Worm (Caenorhabditis elegans) whole organism, late embryonic: Measurements from ENCODE around the gene lat-2.

Experiments used
- F13H6.1 ChIP-seq: sonication (generic microtip); optimal IDR thresholded peaks from 2 replicates; lab custom pipeline; 2016; ENCODE audit warnings: missing genetic modification characterization, missing compliant biosample characterization
- K09A11.1 ChIP-seq: sonication (generic microtip); optimal IDR thresholded peaks from 2 replicates; lab custom pipeline; 2017; ENCODE audit warnings: antibody characterized with exemption, mild to moderate bottlenecking, missing genetic modification characterization, missing compliant biosample characterization; ENCODE audit not compliant: insufficient read depth
- ahr-1 ChIP-seq: sonication (generic microtip); optimal IDR thresholded peaks from 2 replicates; lab custom pipeline; 2016; ENCODE audit warnings: missing genetic modification characterization, missing compliant biosample characterization
- ama-1 ChIP-seq: fragments of 150-350 bp; optimal IDR thresholded peaks from 2 replicates; lab custom pipeline; 2014
- ceh-18 ChIP-seq: sonication (generic microtip); optimal IDR thresholded peaks from 2 replicates; lab custom pipeline; 2016; ENCODE audit warnings: missing genetic modification characterization, missing compliant biosample characterization
- ceh-22 ChIP-seq: sonication (generic microtip); optimal IDR thresholded peaks from 2 replicates; lab custom pipeline; 2017; ENCODE audit warnings: missing biosample characterization, missing genetic modification characterization
- ceh-31 ChIP-seq: sonication (generic microtip); optimal IDR thresholded peaks from 2 replicates; lab custom pipeline; 2016; ENCODE audit warnings: missing genetic modification characterization, missing compliant biosample characterization
- ceh-48 ChIP-seq: sonication (generic microtip); optimal IDR thresholded peaks from 2 replicates; lab custom pipeline; 2016; ENCODE audit warnings: missing genetic modification characterization, inconsistent platforms, missing compliant biosample characterization
- ceh-6 ChIP-seq: fragments of 200-800 bp; sonication (Bioruptor generic); optimal IDR thresholded peaks from 2 replicates; lab custom pipeline; 2018; ENCODE audit warnings: mild to moderate bottlenecking, missing genetic modification characterization, missing compliant biosample characterization
- ceh-9 ChIP-seq: sonication (generic microtip); optimal IDR thresholded peaks from 2 replicates; lab custom pipeline; 2016; ENCODE audit warnings: mild to moderate bottlenecking, missing genetic modification characterization, inconsistent platforms, missing compliant biosample characterization
- dmd-4 ChIP-seq: sonication (generic microtip); optimal IDR thresholded peaks from 2 replicates; lab custom pipeline; 2016; ENCODE audit warnings: borderline replicate concordance, missing genetic modification characterization, missing compliant biosample characterization
- elt-2 ChIP-seq: sonication (generic microtip); optimal IDR thresholded peaks from 2 replicates; lab custom pipeline; 2016; ENCODE audit warnings: missing genetic modification reagents, missing genetic modification characterization, missing compliant biosample characterization
- elt-4 ChIP-seq: sonication (generic microtip); optimal IDR thresholded peaks from 2 replicates; lab custom pipeline; 2016; ENCODE audit warnings: missing genetic modification characterization, missing compliant biosample characterization
- ets-4 ChIP-seq: sonication (generic microtip); optimal IDR thresholded peaks from 2 replicates; lab custom pipeline; 2016; ENCODE audit warnings: missing genetic modification characterization, missing compliant biosample characterization
- eyg-1 ChIP-seq: sonication (generic microtip); optimal IDR thresholded peaks from 2 replicates; lab custom pipeline; 2016; ENCODE audit warnings: missing genotype, missing genetic modification characterization, missing compliant biosample characterization
- fax-1 ChIP-seq: sonication (generic microtip); optimal IDR thresholded peaks from 2 replicates; lab custom pipeline; 2016; ENCODE audit warnings: missing genotype, missing genetic modification characterization, missing compliant biosample characterization
- fkh-10 ChIP-seq: fragments of 150-350 bp; optimal IDR thresholded peaks from 2 replicates; lab custom pipeline; 2014; ENCODE audit warnings: missing biosample characterization, missing genetic modification reagents, missing genetic modification characterization
- fkh-6 ChIP-seq: sonication (generic microtip); optimal IDR thresholded peaks from 2 replicates; lab custom pipeline; 2016; ENCODE audit warnings: missing genetic modification characterization, missing compliant biosample characterization
- hlh-13 ChIP-seq: fragments of 200-800 bp; sonication (Bioruptor generic); optimal IDR thresholded peaks from 2 replicates; lab custom pipeline; 2018; ENCODE audit warnings: mild to moderate bottlenecking, missing genetic modification characterization, missing compliant biosample characterization
- hlh-15 ChIP-seq: sonication (generic microtip); optimal IDR thresholded peaks from 2 replicates; lab custom pipeline; 2016; ENCODE audit warnings: missing genetic modification characterization, missing compliant biosample characterization
- hlh-30 ChIP-seq: sonication (generic microtip); optimal IDR thresholded peaks from 2 replicates; lab custom pipeline; 2017; ENCODE audit warnings: antibody characterized with exemption, missing genetic modification characterization, missing compliant biosample characterization; ENCODE audit not compliant: insufficient read depth
- hlh-8 ChIP-seq: sonication (generic microtip); optimal IDR thresholded peaks from 2 replicates; lab custom pipeline; 2016; ENCODE audit warnings: missing genotype, missing genetic modification characterization, missing compliant biosample characterization
- madf-2 ChIP-seq: sonication (generic microtip); optimal IDR thresholded peaks from 2 replicates; lab custom pipeline; 2017; ENCODE audit warnings: missing genetic modification characterization, missing compliant biosample characterization
- mec-3 ChIP-seq: sonication (generic microtip); optimal IDR thresholded peaks from 2 replicates; lab custom pipeline; 2016; ENCODE audit warnings: borderline replicate concordance, missing genetic modification characterization, missing compliant biosample characterization
- odd-2 ChIP-seq: sonication (generic microtip); optimal IDR thresholded peaks from 2 replicates; lab custom pipeline; 2017; ENCODE audit warnings: antibody characterized with exemption, mild to moderate bottlenecking, missing genetic modification characterization, missing compliant biosample characterization
- pag-3 ChIP-seq: sonication (generic microtip); optimal IDR thresholded peaks from 2 replicates; lab custom pipeline; 2016; ENCODE audit warnings: missing compliant biosample characterization, missing genetic modification characterization, borderline replicate concordance
- pax-1 ChIP-seq: fragments of 150-350 bp; optimal IDR thresholded peaks from 2 replicates; lab custom pipeline; 2014; ENCODE audit warnings: missing biosample characterization, missing genetic modification characterization
- pha-2 ChIP-seq: sonication (generic microtip); optimal IDR thresholded peaks from 2 replicates; lab custom pipeline; 2017; ENCODE audit warnings: mild to moderate bottlenecking, missing genetic modification characterization, missing compliant biosample characterization
- pha-4 ChIP-seq: fragments of 150-350 bp; optimal IDR thresholded peaks from 2 replicates; lab custom pipeline; 2018; ENCODE audit warnings: missing biosample characterization, missing genetic modification reagents, missing genetic modification characterization
- ref-2 ChIP-seq: sonication (generic microtip); optimal IDR thresholded peaks from 2 replicates; lab custom pipeline; 2016; ENCODE audit warnings: missing genetic modification characterization, missing compliant biosample characterization
- rnt-1 ChIP-seq: sonication (generic microtip); optimal IDR thresholded peaks from 2 replicates; lab custom pipeline; 2016; ENCODE audit warnings: missing genetic modification characterization, missing compliant biosample characterization
- sox-2 ChIP-seq: fragments of 200-800 bp; sonication (Bioruptor generic); IDR thresholded peaks from 2 replicates; pipeline ENCODE4 v1.3.6; 2022; ENCODE audit warnings: missing genetic modification reagents, missing genetic modification characterization, missing compliant biosample characterization
- tbx-2 ChIP-seq: sonication (generic microtip); optimal IDR thresholded peaks from 2 replicates; lab custom pipeline; 2016; ENCODE audit warnings: missing genetic modification characterization, missing compliant biosample characterization
- unc-3 ChIP-seq, 2 experiments: fragments of 200-800 bp in 1 of 2; sonication (Bioruptor generic) in 1 of 2; sonication (generic microtip) in 1 of 2; conservative IDR thresholded peaks in 1 of 2; optimal IDR thresholded peaks in 1 of 2; 2 replicates each; pipeline versions ENCODE4 v1.3.6 to Lab custom; 2016 to 2022; ENCODE audit warnings: missing compliant biosample characterization in 2 of 2, missing genetic modification characterization in 2 of 2, missing genetic modification reagents in 1 of 2
- unc-42 ChIP-seq: sonication (generic microtip); optimal IDR thresholded peaks from 2 replicates; lab custom pipeline; 2016; ENCODE audit warnings: missing genotype, missing genetic modification characterization, missing compliant biosample characterization
- unc-86 ChIP-seq: sonication (generic microtip); optimal IDR thresholded peaks from 2 replicates; lab custom pipeline; 2016; ENCODE audit warnings: missing genetic modification characterization, missing compliant biosample characterization
- zip-5 ChIP-seq: sonication (generic microtip); optimal IDR thresholded peaks from 2 replicates; lab custom pipeline; 2016; ENCODE audit warnings: missing genetic modification characterization, missing compliant biosample characterization
- ztf-16 ChIP-seq: sonication (generic microtip); optimal IDR thresholded peaks from 2 replicates; lab custom pipeline; 2017; ENCODE audit warnings: missing genetic modification characterization, missing compliant biosample characterization

Gene lat-2

DNA sequence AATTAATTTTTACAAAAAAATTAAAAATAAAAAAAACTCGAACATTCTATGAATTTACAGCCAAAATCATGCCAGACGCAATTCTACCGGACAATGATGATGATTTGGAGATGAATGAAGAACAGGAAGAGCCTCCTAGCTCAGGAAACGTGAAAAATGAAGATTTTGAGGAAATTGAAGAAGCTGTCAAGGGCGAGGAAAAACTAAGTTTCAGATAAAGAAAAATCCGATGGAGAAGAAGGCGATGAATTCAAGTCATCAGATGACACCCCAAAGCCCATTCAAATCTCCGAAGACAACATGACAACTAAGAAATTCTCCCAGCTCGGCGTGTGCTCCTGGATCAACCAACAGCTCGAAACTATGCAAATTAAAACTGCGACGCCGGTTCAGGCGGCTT, 37.1 kb upstream of the lat-2 start, which contains the start of gene Y52E8A.1:
TSS of gene Y52E8A.1 (plus strand) at position 301 of the 400 bp plus-strand sequence.
- TF ChIP-seq mec-3 (tag; lab: Kevin White, UChicago): no peak
- TF ChIP-seq elt-4 (tag; lab: Kevin White, UChicago): no peak
- TF ChIP-seq fkh-6: no peak
- no peak for TF ChIP-seq sox-2 (GFP tag; lab: Robert Waterston, UW)
- no peak for TF ChIP-seq K09A11.1 (tag; lab: Kevin White, UChicago)
- no peak for TF ChIP-seq ceh-9
- TF ChIP-seq fax-1 (tag; lab: Kevin White, UChicago): no peak
- no peak for TF ChIP-seq zip-5
- TF ChIP-seq hlh-13: no peak
- no peak for TF ChIP-seq elt-2
- no peak for TF ChIP-seq tbx-2 (tag; lab: Kevin White, UChicago)
- TF ChIP-seq ceh-6 (GFP tag; lab: Kevin White, UChicago): no peak
- no peak for TF ChIP-seq fkh-10 (GFP tag; lab: Kevin White, UChicago)
- no peak for TF ChIP-seq hlh-15 (tag; lab: Kevin White, UChicago)
- no peak for TF ChIP-seq ceh-48
- no peak for TF ChIP-seq ceh-18 (tag; lab: Kevin White, UChicago)
- TF ChIP-seq eyg-1: no peak
- TF ChIP-seq pha-4 (tag; lab: Kevin White, UChicago): no peak
- no peak for TF ChIP-seq rnt-1 (tag; lab: Kevin White, UChicago)
- no peak for TF ChIP-seq ztf-16 (tag; lab: Kevin White, UChicago)
- TF ChIP-seq, all 69 proteins: peak for 0

DNA sequence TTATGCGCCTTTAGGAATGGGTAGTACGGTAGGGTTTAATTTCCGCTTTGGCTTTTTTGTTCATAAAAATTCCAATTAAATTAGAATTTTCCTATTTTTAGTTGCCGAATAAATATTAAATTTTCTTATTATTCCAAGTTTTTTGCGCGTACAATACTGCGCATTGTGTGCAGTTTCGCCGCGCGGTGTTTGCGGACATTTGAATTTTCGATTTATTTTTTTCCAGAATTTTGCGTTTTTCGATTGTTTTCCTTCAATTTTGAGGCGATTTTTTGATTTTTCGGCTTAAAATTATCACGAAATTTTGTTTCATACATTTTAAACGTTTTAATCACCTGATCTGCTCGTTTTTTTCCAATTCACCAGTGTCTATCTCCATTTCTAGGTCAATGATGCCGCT, 36.0 kb upstream of the lat-2 start, which contains the start of gene H20J04.6:
TSS of gene H20J04.6 (plus strand) at position 386 of the 400 bp plus-strand sequence.
- no peak for TF ChIP-seq ama-1
- TF ChIP-seq unc-42 (tag; lab: Kevin White, UChicago): peak; percentile 25

- no peak for TF ChIP-seq hlh-15 (tag; lab: Kevin White, UChicago)
- no peak for TF ChIP-seq ceh-31
- TF ChIP-seq rnt-1 (tag; lab: Kevin White, UChicago): no peak
- no peak for TF ChIP-seq ahr-1
- TF ChIP-seq pag-3 (tag; lab: Kevin White, UChicago): no peak
- no peak for TF ChIP-seq eyg-1
- no peak for TF ChIP-seq ceh-9
- TF ChIP-seq ets-4 (tag; lab: Kevin White, UChicago): no peak
- no peak for TF ChIP-seq ref-2 (tag; lab: Kevin White, UChicago)
- no peak for TF ChIP-seq hlh-30 (tag; lab: Kevin White, UChicago)
Measured at ce11 chrII:4324061-4324460, 34.8 kb upstream of the lat-2 start, which contains the start of gene mog-2. TSS of gene mog-2 (plus strand) at chrII:4324361.

DNA sequence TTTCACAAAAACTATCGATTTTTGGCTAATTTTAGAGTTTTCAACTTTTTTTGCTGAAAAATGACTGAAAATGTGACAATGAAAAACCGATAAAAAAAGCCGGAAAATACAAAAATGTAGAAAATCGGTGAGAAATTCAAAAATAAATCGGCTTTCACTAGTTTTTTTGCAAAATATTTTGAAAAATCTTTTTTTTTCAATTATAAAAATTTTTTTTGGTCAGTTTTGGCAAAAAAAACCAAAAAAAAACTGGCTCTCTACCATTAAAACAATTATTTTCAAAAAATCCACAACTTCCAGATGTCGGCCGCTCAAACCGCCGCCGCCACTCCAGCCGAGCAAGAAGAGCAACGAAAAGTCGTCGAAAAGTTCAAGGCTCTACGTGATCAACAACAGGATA, 32.4 kb upstream of the lat-2 start, which contains the start of gene pfd-2:
TSS of gene pfd-2 (plus strand) at position 301 of the 400 bp plus-strand sequence.
- TF ChIP-seq zip-5 (no peak), hlh-15 (tag; lab: Kevin White, UChicago) (no peak), ceh-22 (tag; lab: Kevin White, UChicago) (no peak), F13H6.1 (no peak), ceh-9 (no peak), pax-1 (tag; lab: Kevin White, UChicago) (no peak), hlh-8 (tag; lab: Kevin White, UChicago) (no peak), hlh-13 (no peak), odd-2 (tag; lab: Kevin White, UChicago) (no peak), unc-3 (GFP tag; conservative IDR thresholded peaks at IDR 0.05; lab: Robert Waterston, UW) (no peak), unc-3 (tag; optimal IDR thresholded peaks at IDR 0.05; lab: Kevin White, UChicago) (no peak), pha-2 (no peak), elt-4 (tag; lab: Kevin White, UChicago) (no peak), ceh-18 (tag; lab: Kevin White, UChicago) (no peak), dmd-4 (no peak), unc-86 (tag; lab: Kevin White, UChicago) (no peak), madf-2 (tag; lab: Kevin White, UChicago) (no peak)
